Fruit fly (Drosophila melanogaster): ENCODE data around the gene Taf10b.

The Taf10b gene

DNA sequence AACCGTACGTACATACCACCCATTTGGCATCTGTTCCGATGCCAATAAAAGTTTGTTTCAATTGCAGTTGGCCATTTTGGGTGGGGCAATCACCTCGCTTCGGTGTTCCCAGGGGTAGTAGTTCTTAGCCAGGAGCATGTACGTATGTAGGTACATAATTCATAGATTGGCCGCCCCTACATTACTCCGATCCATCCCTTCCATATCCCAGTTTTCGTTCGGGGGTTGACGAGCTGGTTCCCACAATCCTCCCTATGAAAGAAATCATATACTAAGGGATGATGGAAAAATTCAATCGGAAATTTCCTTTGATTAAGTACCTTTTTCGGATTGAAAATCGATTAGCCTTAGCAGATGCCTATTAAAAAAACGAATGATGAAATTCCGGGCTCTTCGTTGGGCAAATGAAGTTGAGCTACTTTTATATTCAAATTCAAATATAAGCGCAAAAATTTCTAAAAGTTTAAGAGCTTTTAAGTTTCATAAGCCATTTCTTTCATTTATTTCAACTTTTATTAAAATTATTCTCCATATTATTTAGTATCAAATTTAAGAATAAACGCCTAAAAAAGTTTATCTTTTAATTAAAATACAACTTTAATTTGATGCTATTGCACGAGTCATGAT is 9.6 kb downstream of the Taf10b start (continued):
- TF ChIP-seq kni (GFP tag; optimal IDR thresholded peaks at IDR 0.05) (peak; percentile 48), phol (tag; optimal IDR thresholded peaks at IDR 0.05) (peak; percentile 1), Asciz (GFP tag; optimal IDR thresholded peaks at IDR 0.05) (no peak), CG2199 (GFP tag; IDR thresholded peaks at IDR 0.05) (0 out of 3 replicates have a peak, but pooled peaks have one; percentile 9), NC2β (GFP tag; optimal IDR thresholded peaks at IDR 0.05) (no peak), ATbp (GFP tag; optimal IDR thresholded peaks at IDR 0.05) (no peak), lab (GFP tag; optimal IDR thresholded peaks at IDR 0.05) (peak; percentile 10), CG7839 (tag; optimal IDR thresholded peaks at IDR 0.05) (no peak), jing (GFP tag; optimal IDR thresholded peaks at IDR 0.05) (no peak), inv (GFP tag; IDR thresholded peaks at IDR 0.05; ENCODE audit: partially characterized antibody) (no peak), CG12391 (tag; optimal IDR thresholded peaks at IDR 0.05) (no peak), hb (GFP tag; IDR thresholded peaks at IDR 0.05; ENCODE audit: partially characterized antibody) (no peak), NC2α (GFP tag; optimal IDR thresholded peaks at IDR 0.05) (no peak), nerfin-1 (tag; optimal IDR thresholded peaks at IDR 0.05) (peak; percentile 8), CG7556 (GFP tag; optimal IDR thresholded peaks at IDR 0.05) (no peak), abd-A (tag; optimal IDR thresholded peaks at IDR 0.05) (peak; percentile 27), Adf1 (GFP tag; IDR thresholded peaks at IDR 0.05) (no peak), gcm (GFP tag; optimal IDR thresholded peaks at IDR 0.05) (no peak), corto (GFP tag; optimal IDR thresholded peaks at IDR 0.05) (peak; percentile 9)

DNA sequence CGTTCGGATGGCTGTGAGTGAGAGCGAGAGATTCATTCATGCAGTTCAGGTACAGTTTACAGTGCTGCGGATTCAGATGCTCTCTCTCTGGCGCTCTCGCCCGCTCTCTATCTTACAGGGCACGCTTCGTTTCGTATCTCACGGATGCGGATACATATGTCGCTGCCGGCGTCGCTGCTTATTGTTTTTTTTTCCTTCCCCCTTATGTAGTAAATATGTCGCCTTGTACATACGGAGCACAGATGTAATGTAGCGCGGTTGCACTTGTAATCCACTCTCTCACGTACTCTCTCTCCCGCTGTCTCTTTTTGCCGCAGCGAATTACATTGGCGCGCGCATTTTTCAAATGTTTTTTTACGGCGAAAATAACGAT is 12.3 kb downstream of the Taf10b start:
- peak in 1 of 2 experiments; percentile 26 for TF ChIP-seq bsh (GFP tag; optimal IDR thresholded peaks at IDR 0.05)
- TF ChIP-seq kah (GFP tag; optimal IDR thresholded peaks at IDR 0.05) = peak; percentile 2
- TF ChIP-seq Pdp1 (GFP tag; optimal IDR thresholded peaks at IDR 0.05) = peak in 1 of 2 experiments; percentile 14
- peak; percentile 7 for TF ChIP-seq Med (GFP tag)
- TF ChIP-seq cg (GFP tag; optimal IDR thresholded peaks at IDR 0.05) = peak; percentile 38
- peak; percentile 98 for TF ChIP-seq yki (optimal IDR thresholded peaks at IDR 0.05)
- TF ChIP-seq CG12659 (GFP tag; optimal IDR thresholded peaks at IDR 0.05) = no peak
- peak in 1 of 3 experiments; percentile 29 for TF ChIP-seq Stat92E (GFP tag; optimal IDR thresholded peaks at IDR 0.05)
- TF ChIP-seq emc (GFP tag; optimal IDR thresholded peaks at IDR 0.05) = no peak
- no peak for TF ChIP-seq CG16863 (GFP tag; optimal IDR thresholded peaks at IDR 0.05)
- peak; percentile 98 for TF ChIP-seq sqz (GFP tag; optimal IDR thresholded peaks at IDR 0.05)
- TF ChIP-seq Eip74EF (GFP tag; optimal IDR thresholded peaks at IDR 0.05) = peak in 1 of 2 experiments; percentile 35
- TF ChIP-seq corto (GFP tag; optimal IDR thresholded peaks at IDR 0.05) = peak; percentile 63
- TF ChIP-seq CG15479 (GFP tag; optimal IDR thresholded peaks at IDR 0.05) = peak; percentile 22
- peak; percentile 73 for TF ChIP-seq kni (GFP tag; optimal IDR thresholded peaks at IDR 0.05)
- TF ChIP-seq HLHmδ (GFP tag; optimal IDR thresholded peaks at IDR 0.05) = peak; percentile 48
- peak; percentile 51 for TF ChIP-seq CG1832 (GFP tag; optimal IDR thresholded peaks at IDR 0.05)
- TF ChIP-seq Fer1 (GFP tag; optimal IDR thresholded peaks at IDR 0.05) = peak; percentile 13
- TF ChIP-seq Trl (optimal IDR thresholded peaks at IDR 0.05) = peak; percentile 98 to 100
- peak; percentile 73 for TF ChIP-seq Trl (GFP tag; optimal IDR thresholded peaks at IDR 0.05)
- no peak for TF ChIP-seq pb (GFP tag; optimal IDR thresholded peaks at IDR 0.05)
- peak; percentile 86 for TF ChIP-seq pros (GFP tag; optimal IDR thresholded peaks at IDR 0.05)
- TF ChIP-seq twi (tag; optimal IDR thresholded peaks at IDR 0.05) = peak; percentile 57
- TF ChIP-seq nom (GFP tag; optimal IDR thresholded peaks at IDR 0.05) = peak; percentile 95
- peak; percentile 75 for TF ChIP-seq Dp (GFP tag; optimal IDR thresholded peaks at IDR 0.05)
- TF ChIP-seq Hey (tag; optimal IDR thresholded peaks at IDR 0.05) = no peak
- TF ChIP-seq gsb-n (tag; optimal IDR thresholded peaks at IDR 0.05) = peak; percentile 14
- TF ChIP-seq gsb (GFP tag; IDR thresholded peaks at IDR 0.05) = no peak
- peak; percentile 84 for TF ChIP-seq lbe (GFP tag; optimal IDR thresholded peaks at IDR 0.05)

Measured in whole organism, embryonic.